Worm (Caenorhabditis elegans) whole organism, late embryonic: ENCODE data around the gene str-52.

Experiments
- C38D4.7 ChIP-seq: fragments of 200-800 bp; sonication (Bioruptor generic); optimal IDR thresholded peaks from 2 replicates; lab custom pipeline; 2018; ENCODE audit warnings: mild to moderate bottlenecking, missing genetic modification characterization, moderate library complexity, missing compliant biosample characterization
- ceh-45 ChIP-seq: fragments of 200-800 bp; sonication (Bioruptor generic); IDR thresholded peaks from 2 replicates; pipeline ENCODE4 v1.3.6; 2022; ENCODE audit warnings: missing genetic modification reagents, missing genetic modification characterization, missing compliant biosample characterization
- elt-4 ChIP-seq: sonication (generic microtip); optimal IDR thresholded peaks from 2 replicates; lab custom pipeline; 2016; ENCODE audit warnings: missing genetic modification characterization, missing compliant biosample characterization
- gmeb-2 ChIP-seq: sonication (generic microtip); optimal IDR thresholded peaks from 2 replicates; lab custom pipeline; 2016; ENCODE audit warnings: missing genetic modification characterization, inconsistent platforms, missing compliant biosample characterization
- madf-2 ChIP-seq: sonication (generic microtip); optimal IDR thresholded peaks from 2 replicates; lab custom pipeline; 2017; ENCODE audit warnings: missing genetic modification characterization, missing compliant biosample characterization
- nfya-1 ChIP-seq: sonication (generic microtip); optimal IDR thresholded peaks from 2 replicates; lab custom pipeline; 2017; ENCODE audit warnings: missing genetic modification characterization, mild to moderate bottlenecking, missing compliant biosample characterization, antibody characterized with exemption, moderate library complexity
- pat-9 ChIP-seq: fragments of 200-800 bp; sonication (Bioruptor generic); optimal IDR thresholded peaks from 2 replicates; lab custom pipeline; 2018; ENCODE audit warnings: mild to moderate bottlenecking, missing genetic modification characterization, moderate library complexity, missing compliant biosample characterization
- pax-1 ChIP-seq: fragments of 150-350 bp; optimal IDR thresholded peaks from 2 replicates; lab custom pipeline; 2014; ENCODE audit warnings: missing biosample characterization, missing genetic modification characterization
- pha-4 ChIP-seq: fragments of 150-350 bp; optimal IDR thresholded peaks from 2 replicates; lab custom pipeline; 2018; ENCODE audit warnings: missing biosample characterization, missing genetic modification reagents, missing genetic modification characterization
- sdc-2 ChIP-seq: sonication (generic microtip); optimal IDR thresholded peaks from 2 replicates; lab custom pipeline; 2016; ENCODE audit warnings: missing genotype, missing genetic modification characterization, missing compliant biosample characterization
- unc-42 ChIP-seq: sonication (generic microtip); optimal IDR thresholded peaks from 2 replicates; lab custom pipeline; 2016; ENCODE audit warnings: missing genotype, missing genetic modification characterization, missing compliant biosample characterization
- unc-55 ChIP-seq: sonication (generic microtip); optimal IDR thresholded peaks from 2 replicates; lab custom pipeline; 2017; ENCODE audit warnings: missing biosample characterization, missing genetic modification reagents, missing genetic modification characterization

DNA sequence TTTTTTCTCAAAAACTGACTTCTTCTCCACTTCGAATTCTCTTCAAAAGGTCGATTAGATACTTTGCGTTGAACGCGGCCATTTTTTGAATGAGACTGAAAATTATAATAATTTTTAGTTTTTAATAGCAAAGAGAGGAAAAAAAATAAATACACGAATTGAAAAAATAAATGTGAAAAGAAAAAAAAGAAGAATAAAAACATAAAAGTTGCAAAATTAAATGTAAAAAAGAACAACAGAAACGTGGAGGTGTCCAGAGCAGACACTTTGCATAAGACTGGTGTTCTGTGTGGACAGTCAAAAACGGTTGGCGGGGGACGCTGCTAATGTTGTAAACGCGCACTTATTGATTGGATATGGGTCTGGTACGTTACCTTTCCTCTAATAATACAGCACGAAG is 13.4 kb upstream of the str-52 start, which contains the start of gene C45H4.14:
- TF ChIP-seq elt-4 (tag; lab: Kevin White, UChicago) = no peak
- TF ChIP-seq pax-1 (tag; lab: Kevin White, UChicago) = no peak
- TF ChIP-seq unc-55 (GFP tag; lab: Kevin White, UChicago) = no peak
- TF ChIP-seq C38D4.7 (GFP tag; lab: Kevin White, UChicago) = no peak
- no peak for TF ChIP-seq unc-42 (tag; lab: Kevin White, UChicago)
- no peak for TF ChIP-seq madf-2 (tag; lab: Kevin White, UChicago)
- TF ChIP-seq nfya-1 = no peak
- no peak for TF ChIP-seq ceh-45 (GFP tag; lab: Robert Waterston, UW)
- no peak for TF ChIP-seq gmeb-2 (tag; lab: Kevin White, UChicago)
- no peak for TF ChIP-seq pha-4
- no peak for TF ChIP-seq pat-9 (tag; lab: Kevin White, UChicago)
- no peak for TF ChIP-seq sdc-2 (tag; lab: Kevin White, UChicago)
